Worm (Caenorhabditis elegans): ENCODE data around the gene emb-1.

Gene emb-1

ce11 chrIII:5218687-5219086 lies 45.4 kb downstream of the emb-1 start, which contains the start of gene ZC155.2:
Gene ZC155.2 (plus strand): TSS chrIII:5218987.
- TF ChIP-seq mab-5 (tag; optimal IDR thresholded peaks at IDR 0.05) (peak; percentile 23), nhr-25 (tag; optimal IDR thresholded peaks at IDR 0.05) (no peak), nhr-10 (tag; optimal IDR thresholded peaks at IDR 0.05) (no peak)

ce11 chrIII:5221820-5222219 lies 48.6 kb downstream of the emb-1 start:
- TF ChIP-seq lsy-2 (tag; optimal IDR thresholded peaks at IDR 0.05) (no peak), peb-1 (tag; optimal IDR thresholded peaks at IDR 0.05) (no peak), gmeb-1 (tag; optimal IDR thresholded peaks at IDR 0.05) (no peak), nhr-21 (tag; optimal IDR thresholded peaks at IDR 0.05) (no peak), lin-13 (GFP tag; optimal IDR thresholded peaks at IDR 0.05) (no peak), Y55F3AM.14 (GFP tag; optimal IDR thresholded peaks at IDR 0.05) (no peak), ztf-1 (GFP tag; conservative IDR thresholded peaks at IDR 0.05) (no peak), nhr-23 (tag; optimal IDR thresholded peaks at IDR 0.05) (no peak), ceh-82 (tag; optimal IDR thresholded peaks at IDR 0.05) (no peak), ceh-16 (tag; optimal IDR thresholded peaks at IDR 0.05) (no peak), skn-1 (tag; optimal IDR thresholded peaks at IDR 0.05) (no peak), aly-2 (tag; optimal IDR thresholded peaks at IDR 0.05) (no peak), dmd-4 (tag; optimal IDR thresholded peaks at IDR 0.05) (no peak), nhr-10 (tag; optimal IDR thresholded peaks at IDR 0.05) (no peak), nhr-6 (tag; optimal IDR thresholded peaks at IDR 0.05) (no peak), F13H6.1 (tag; optimal IDR thresholded peaks at IDR 0.05) (no peak), unc-62 (GFP tag; optimal IDR thresholded peaks at IDR 0.05) (no peak), elt-3 (tag; optimal IDR thresholded peaks at IDR 0.05) (no peak), mbf-1 (tag; optimal IDR thresholded peaks at IDR 0.05) (no peak)

ce11 chrIII:5222777-5223176 lies 49.5 kb downstream of the emb-1 start:
- peak; percentile 62 for TF ChIP-seq nhr-129 (tag; optimal IDR thresholded peaks at IDR 0.05)
- no peak for TF ChIP-seq lin-13 (GFP tag; optimal IDR thresholded peaks at IDR 0.05)
- TF ChIP-seq nhr-21 (tag; optimal IDR thresholded peaks at IDR 0.05) = no peak
- peak; percentile 60 for TF ChIP-seq F13H6.1 (tag; optimal IDR thresholded peaks at IDR 0.05)
- no peak for TF ChIP-seq egl-27 (tag; optimal IDR thresholded peaks at IDR 0.05)
- no peak for TF ChIP-seq elt-1 (tag; optimal IDR thresholded peaks at IDR 0.05)
- no peak for TF ChIP-seq mdl-1 (tag; optimal IDR thresholded peaks at IDR 0.05)

Data from whole organism, L2 larva.